Worm (Caenorhabditis elegans) whole organism, early embryonic: Measurements from ENCODE around the gene H03A11.2.

Experiments
- B0310.2 ChIP-seq: sonication (generic microtip); optimal IDR thresholded peaks from 2 replicates; lab custom pipeline; 2016; ENCODE audit warnings: mild to moderate bottlenecking, missing genetic modification characterization, missing compliant biosample characterization
- F13C5.2 ChIP-seq: sonication (generic microtip); optimal IDR thresholded peaks from 2 replicates; lab custom pipeline; 2017; ENCODE audit warnings: mild to moderate bottlenecking, missing genetic modification characterization, inconsistent platforms, missing compliant biosample characterization
- ama-1 ChIP-seq: fragments of 150-350 bp; optimal IDR thresholded peaks from 2 replicates; lab custom pipeline; 2014
- ceh-36 ChIP-seq: sonication (generic microtip); optimal IDR thresholded peaks from 2 replicates; lab custom pipeline; 2016; ENCODE audit warnings: missing genetic modification characterization, inconsistent platforms, missing compliant biosample characterization
- ets-7 ChIP-seq: sonication (generic microtip); optimal IDR thresholded peaks from 2 replicates; lab custom pipeline; 2016; ENCODE audit warnings: missing genotype, missing genetic modification characterization, missing compliant biosample characterization
- hmbx-1 ChIP-seq: sonication (generic microtip); optimal IDR thresholded peaks from 2 replicates; lab custom pipeline; 2016; ENCODE audit warnings: mild to moderate bottlenecking, missing genetic modification characterization, missing compliant biosample characterization
- scrt-1 ChIP-seq: fragments of 200-800 bp; sonication (Bioruptor generic); IDR thresholded peaks from 2 replicates; pipeline ENCODE4 v1.3.6; 2022; ENCODE audit warnings: missing genetic modification characterization, missing compliant biosample characterization

DNA sequence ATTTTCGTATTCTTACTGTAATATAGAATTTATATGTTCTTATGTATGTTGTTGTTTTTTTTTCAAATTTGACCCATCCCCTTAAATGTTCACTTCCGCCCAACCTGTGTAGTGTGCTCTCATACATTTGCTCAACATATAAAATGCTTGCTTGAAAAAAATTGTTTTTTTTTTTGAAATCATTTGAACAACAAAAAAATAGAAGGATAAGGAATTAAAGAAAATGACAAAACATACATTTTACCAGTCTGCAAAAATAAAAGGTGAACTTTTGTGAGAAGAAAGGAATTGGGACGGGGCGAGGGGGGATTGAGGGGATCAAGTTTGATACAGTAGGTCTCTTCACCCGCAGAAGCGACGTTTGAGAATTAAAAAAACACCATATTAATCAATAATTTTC is 38.0 kb upstream of the H03A11.2 start:
- no peak for TF ChIP-seq ama-1
- TF ChIP-seq F13C5.2, result no peak
- TF ChIP-seq B0310.2 (tag; lab: Kevin White, UChicago), result no peak
- TF ChIP-seq ets-7, result no peak
- TF ChIP-seq hmbx-1 (tag; lab: Kevin White, UChicago), result no peak
- TF ChIP-seq scrt-1 (GFP tag; lab: Robert Waterston, UW), result no peak
- TF ChIP-seq ceh-36 (tag; lab: Kevin White, UChicago), result no peak
